Worm (Caenorhabditis elegans): ENCODE results near the gene sir-2.2.

The sir-2.2 gene

ce11 chrX:13325039-13325438 lies 2.8 kb upstream of the sir-2.2 start:
- no peak for TF ChIP-seq ztf-18 (tag; optimal IDR thresholded peaks at IDR 0.05)
- peak; percentile 30 for TF ChIP-seq somi-1 (GFP tag; optimal IDR thresholded peaks at IDR 0.05)

- TF ChIP-seq gei-17 (GFP tag; optimal IDR thresholded peaks at IDR 0.05) (no peak), chd-7 (tag; optimal IDR thresholded peaks at IDR 0.05) (no peak), nfyb-1 (GFP tag; IDR thresholded peaks at IDR 0.05) (no peak), let-526 (GFP tag; IDR thresholded peaks at IDR 0.05) (no peak), tbx-9 (tag; optimal IDR thresholded peaks at IDR 0.05; ENCODE audit: borderline replicate concordance) (no peak), tbp1 (GFP tag; optimal IDR thresholded peaks at IDR 0.05) (peak; percentile 37), lin-40 (tag; optimal IDR thresholded peaks at IDR 0.05) (peak; percentile 45), nhr-120 (GFP tag; IDR thresholded peaks at IDR 0.05) (no peak), ekl-4 (GFP tag; IDR thresholded peaks at IDR 0.05) (0 out of 2 replicates have a peak, but pooled peaks have one; percentile 13), B0019.2 (GFP tag; conservative IDR thresholded peaks at IDR 0.05) (no peak), nhr-90 (tag; optimal IDR thresholded peaks at IDR 0.05) (no peak), cebp-1 (GFP tag; IDR thresholded peaks at IDR 0.05) (no peak), cebp-1 (tag; optimal IDR thresholded peaks at IDR 0.05) (peak; percentile 52), pbrm-1 (GFP tag; IDR thresholded peaks at IDR 0.05) (no peak), akir-1 (GFP tag; optimal IDR thresholded peaks at IDR 0.05) (no peak), ZK185.1 (tag; optimal IDR thresholded peaks at IDR 0.05; ENCODE audit: poor library complexity, severe bottlenecking) (peak; percentile 44), atf-7 (tag; optimal IDR thresholded peaks at IDR 0.05) (peak; percentile 25), attf-3 (GFP tag; conservative IDR thresholded peaks at IDR 0.05) (no peak), nfya-1 (tag; optimal IDR thresholded peaks at IDR 0.05; ENCODE audit: borderline replicate concordance, insufficient read depth) (no peak), let-607 (tag; optimal IDR thresholded peaks at IDR 0.05) (no peak), tlf-1 (GFP tag; optimal IDR thresholded peaks at IDR 0.05) (no peak), ceh-27 (GFP tag; optimal IDR thresholded peaks at IDR 0.05) (peak; percentile 14), F23B12.7 (tag; optimal IDR thresholded peaks at IDR 0.05; ENCODE audit: insufficient read depth) (peak; percentile 18), K12H6.12 (tag; optimal IDR thresholded peaks at IDR 0.05) (peak; percentile 45), hlh-12 (tag; optimal IDR thresholded peaks at IDR 0.05) (no peak), nhr-80 (tag; optimal IDR thresholded peaks at IDR 0.05) (peak; percentile 63), somi-1 (GFP tag; optimal IDR thresholded peaks at IDR 0.05) (peak; percentile 54), aptf-3 (GFP tag; IDR thresholded peaks at IDR 0.05) (no peak), hmg-1.2 (GFP tag; IDR thresholded peaks at IDR 0.05) (peak; percentile 67), dox-1 (GFP tag; IDR thresholded peaks at IDR 0.05) (0 out of 2 replicates have a peak, but pooled peaks have one; percentile 23), F57A8.1 (GFP tag; optimal IDR thresholded peaks at IDR 0.05) (no peak), madf-8 (GFP tag; conservative IDR thresholded peaks at IDR 0.05) (no peak), attf-5 (GFP tag; optimal IDR thresholded peaks at IDR 0.05) (peak; percentile 62), F10E7.11 (tag; optimal IDR thresholded peaks at IDR 0.05) (no peak), mcd-1 (GFP tag; IDR thresholded peaks at IDR 0.05) (peak; percentile 76), snpc-3.4 (tag; optimal IDR thresholded peaks at IDR 0.05) (no peak), sdz-38 (tag; optimal IDR thresholded peaks at IDR 0.05) (no peak), K11D2.4 (GFP tag; IDR thresholded peaks at IDR 0.05) (0 out of 2 replicates have a peak, but pooled peaks have one; percentile 32), unc-62 (GFP tag; optimal IDR thresholded peaks at IDR 0.05) (peak; percentile 36)
Measured at ce11 chrX:13328868-13329267, 1.0 kb downstream of the sir-2.2 start.

Data from whole organism, young adult.